Worm (Caenorhabditis elegans): ENCODE results near the gene stip-1.

The stip-1 gene

DNA sequence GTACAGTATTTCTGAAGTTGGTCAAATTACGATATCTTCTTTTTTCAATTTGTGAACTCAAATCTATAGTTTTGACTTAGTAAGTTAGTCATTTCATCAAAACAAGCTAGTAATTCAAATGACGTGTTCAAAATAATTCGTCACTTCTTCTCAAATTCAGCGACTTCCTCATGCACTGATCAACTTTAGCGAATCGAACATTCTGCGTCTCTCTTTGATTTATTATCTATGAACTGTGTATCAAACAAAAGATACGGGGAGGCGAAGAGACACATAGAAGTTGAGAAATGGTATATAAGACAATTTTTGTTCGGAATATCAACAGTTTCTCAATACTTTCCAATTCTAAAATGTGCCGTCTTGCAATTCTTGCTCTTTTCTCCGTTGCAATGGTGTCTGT lies 37.8 kb downstream of the stip-1 start, which contains the start of gene srlf-34:
Gene srlf-34 (plus strand): TSS at position 321 of the 400 bp plus-strand sequence.
- no peak for TF ChIP-seq mep-1 (tag; optimal IDR thresholded peaks at IDR 0.05)
- TF ChIP-seq efl-1 (optimal IDR thresholded peaks at IDR 0.05): no peak
- TF ChIP-seq efl-1 (GFP tag; optimal IDR thresholded peaks at IDR 0.05 in 1 of 2): peak in 1 of 2 experiments; percentile 10
- TF ChIP-seq nhr-85 (tag): peak; percentile 76

DNA sequence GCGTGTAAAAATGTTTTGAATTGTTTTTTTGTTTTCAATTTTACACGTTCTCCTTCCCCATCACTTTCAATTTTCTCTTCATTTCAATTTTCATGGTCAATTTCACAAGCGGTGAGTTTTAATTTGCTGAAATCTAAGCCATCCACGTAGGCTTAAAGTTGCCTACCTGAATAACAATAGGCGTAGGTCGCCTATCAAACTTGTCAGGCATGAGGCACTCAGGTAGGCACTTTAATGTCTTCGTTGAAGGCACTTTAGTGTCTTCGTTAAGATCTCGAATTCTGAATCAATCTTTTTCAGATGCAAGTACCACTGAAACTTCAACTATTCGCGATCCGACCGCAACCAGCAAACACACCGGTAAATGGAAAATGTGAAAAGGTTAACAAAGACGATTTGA lies 40.5 kb downstream of the stip-1 start, which contains the start of gene ZK970.8:
Gene ZK970.8 (plus strand): TSS at position 301 of the 400 bp plus-strand sequence.
- TF ChIP-seq snpc-4 (tag; optimal IDR thresholded peaks at IDR 0.05) (no peak), egl-13 (tag; optimal IDR thresholded peaks at IDR 0.05) (no peak), pqm-1 (tag; optimal IDR thresholded peaks at IDR 0.05) (no peak), unc-30 (tag; optimal IDR thresholded peaks at IDR 0.05) (no peak), sup-37 (GFP tag; optimal IDR thresholded peaks at IDR 0.05) (no peak), fkh-8 (tag; optimal IDR thresholded peaks at IDR 0.05) (no peak), xbp-1 (tag; optimal IDR thresholded peaks at IDR 0.05) (no peak)

DNA sequence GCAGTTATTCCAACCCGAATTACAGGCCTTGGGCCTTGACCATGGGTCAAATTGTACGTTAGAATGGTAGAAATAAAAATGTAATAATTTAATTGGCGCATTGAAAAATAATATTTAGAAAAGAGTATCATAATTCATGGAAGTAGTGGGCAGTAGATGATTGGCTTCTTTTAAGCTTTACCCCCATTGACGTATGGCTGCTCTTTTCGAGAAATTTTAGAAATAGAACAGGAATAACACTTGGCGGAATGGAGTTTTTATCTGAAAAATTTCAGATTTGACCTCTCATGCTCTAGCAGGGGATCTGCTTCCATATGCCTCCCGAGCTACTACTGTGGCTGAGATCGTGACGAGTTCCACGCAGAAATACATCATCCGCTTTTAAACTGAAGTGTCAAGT lies 41.1 kb downstream of the stip-1 start, which contains the start of gene gcy-4:
Gene gcy-4 (minus strand): TSS at position 101 of the 400 bp plus-strand sequence.
- TF ChIP-seq vab-15 (tag; optimal IDR thresholded peaks at IDR 0.05) (no peak), lir-3 (tag; optimal IDR thresholded peaks at IDR 0.05; ENCODE audit: poor library complexity) (no peak), C16A3.4 (tag; optimal IDR thresholded peaks at IDR 0.05) (no peak), aha-1 (tag; optimal IDR thresholded peaks at IDR 0.05) (no peak), mef-2 (tag; optimal IDR thresholded peaks at IDR 0.05) (no peak), dsc-1 (tag; optimal IDR thresholded peaks at IDR 0.05) (no peak), tlp-1 (tag; optimal IDR thresholded peaks at IDR 0.05) (no peak), grh-1 (GFP tag; IDR thresholded peaks at IDR 0.05) (no peak), hpl-2 (GFP tag; optimal IDR thresholded peaks at IDR 0.05) (no peak), ceh-88 (GFP tag; IDR thresholded peaks at IDR 0.05) (no peak), aly-2 (tag; optimal IDR thresholded peaks at IDR 0.05) (no peak), tbx-2 (tag; optimal IDR thresholded peaks at IDR 0.05) (no peak)

DNA sequence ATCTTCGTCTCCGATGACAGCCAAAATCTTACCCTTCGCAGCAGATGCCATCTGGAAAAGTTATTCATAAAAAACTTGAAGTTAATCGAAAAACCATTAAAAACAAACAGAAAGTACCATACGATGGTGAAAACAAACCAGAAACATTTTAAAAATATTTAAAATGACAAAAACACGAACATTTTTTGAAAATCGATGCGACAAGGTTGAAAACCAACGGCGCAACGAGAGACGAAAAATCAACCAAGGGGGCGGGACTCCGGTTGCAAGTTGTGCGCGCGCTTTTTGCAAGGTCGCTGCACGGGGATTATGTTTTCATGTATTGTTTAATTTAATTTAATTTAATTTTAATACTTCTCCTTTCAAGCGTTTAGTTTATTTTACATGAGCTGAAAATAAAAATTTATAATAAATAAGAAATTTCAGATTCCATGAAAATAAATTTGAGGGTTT lies 46.1 kb downstream of the stip-1 start, which contains the start of gene vha-9:
Gene vha-9 (minus strand): TSS at position 51 of the 453 bp plus-strand sequence.
- TF ChIP-seq Y116A8C.19 (tag; optimal IDR thresholded peaks at IDR 0.05; ENCODE audit: borderline replicate concordance) (no peak), nhr-84 (tag; optimal IDR thresholded peaks at IDR 0.05) (no peak), lir-3 (tag; optimal IDR thresholded peaks at IDR 0.05; ENCODE audit: poor library complexity) (peak; percentile 31), mdl-1 (tag; optimal IDR thresholded peaks at IDR 0.05) (peak in 1 of 2 experiments; percentile 57), fkh-10 (GFP tag; optimal IDR thresholded peaks at IDR 0.05) (no peak), hlh-4 (tag; optimal IDR thresholded peaks at IDR 0.05) (no peak), blmp-1 (tag; optimal IDR thresholded peaks at IDR 0.05) (peak; percentile 45), ceh-8 (GFP tag; optimal IDR thresholded peaks at IDR 0.05) (peak; percentile 27), pax-3 (tag; optimal IDR thresholded peaks at IDR 0.05) (no peak), nhr-11 (tag; optimal IDR thresholded peaks at IDR 0.05) (no peak), hpl-2 (GFP tag; optimal IDR thresholded peaks at IDR 0.05) (peak; percentile 3), unc-62 (GFP tag; optimal IDR thresholded peaks at IDR 0.05) (no peak), alr-1 (tag; optimal IDR thresholded peaks at IDR 0.05; ENCODE audit: borderline replicate concordance) (no peak), isw-1 (GFP tag; IDR thresholded peaks at IDR 0.05) (peak; percentile 48), vab-15 (tag; optimal IDR thresholded peaks at IDR 0.05) (no peak), ets-5 (GFP tag; IDR thresholded peaks at IDR 0.05) (no peak), lin-15B (tag; optimal IDR thresholded peaks at IDR 0.05) (peak; percentile 31), nhr-20 (tag; optimal IDR thresholded peaks at IDR 0.05) (peak; percentile 72), aha-1 (tag; optimal IDR thresholded peaks at IDR 0.05) (no peak), fkh-8 (tag; optimal IDR thresholded peaks at IDR 0.05) (peak; percentile 45), nhr-77 (tag; optimal IDR thresholded peaks at IDR 0.05) (no peak), irx-1 (tag; optimal IDR thresholded peaks at IDR 0.05) (peak; percentile 13), nhr-28 (tag; optimal IDR thresholded peaks at IDR 0.05) (no peak), mef-2 (tag; optimal IDR thresholded peaks at IDR 0.05) (no peak), nhr-76 (tag; optimal IDR thresholded peaks at IDR 0.05) (no peak), unc-130 (tag; optimal IDR thresholded peaks at IDR 0.05) (peak; percentile 78), ztf-4 (tag; optimal IDR thresholded peaks at IDR 0.05) (peak; percentile 26), zip-4 (GFP tag; optimal IDR thresholded peaks at IDR 0.05) (no peak), elt-3 (tag; optimal IDR thresholded peaks at IDR 0.05) (peak in 1 of 6 experiments; percentile 37), lin-14 (GFP tag; optimal IDR thresholded peaks at IDR 0.05) (peak; percentile 81), pag-3 (tag; optimal IDR thresholded peaks at IDR 0.05; ENCODE audit: borderline replicate concordance, insufficient read depth) (no peak), pqm-1 (tag; optimal IDR thresholded peaks at IDR 0.05) (no peak)
